Worm (Caenorhabditis elegans) whole organism, young adult: ENCODE results near the gene timm-17B.2.

Experiments
- ama-1 ChIP-seq, 3 experiments: fragments of 150-350 bp in 1 of 3; sonication (generic microtip) in 2 of 3; optimal IDR thresholded peaks; 2 replicates each; lab custom pipeline; 2014 to 2018; ENCODE audit warnings: missing biosample characterization in 2 of 3, missing genetic modification characterization in 2 of 3, missing genetic modification reagents in 2 of 3
- lsy-27 ChIP-seq: sonication (generic microtip); optimal IDR thresholded peaks from 2 replicates; lab custom pipeline; 2017; ENCODE audit warnings: missing genetic modification characterization, mild to moderate bottlenecking, missing compliant biosample characterization, antibody characterized with exemption, missing genotype, borderline replicate concordance; ENCODE audit not compliant: insufficient read depth
- nhr-90 ChIP-seq: sonication (generic microtip); optimal IDR thresholded peaks from 2 replicates; lab custom pipeline; 2016; ENCODE audit warnings: missing genotype, mild to moderate bottlenecking, missing genetic modification characterization, missing compliant biosample characterization

DNA sequence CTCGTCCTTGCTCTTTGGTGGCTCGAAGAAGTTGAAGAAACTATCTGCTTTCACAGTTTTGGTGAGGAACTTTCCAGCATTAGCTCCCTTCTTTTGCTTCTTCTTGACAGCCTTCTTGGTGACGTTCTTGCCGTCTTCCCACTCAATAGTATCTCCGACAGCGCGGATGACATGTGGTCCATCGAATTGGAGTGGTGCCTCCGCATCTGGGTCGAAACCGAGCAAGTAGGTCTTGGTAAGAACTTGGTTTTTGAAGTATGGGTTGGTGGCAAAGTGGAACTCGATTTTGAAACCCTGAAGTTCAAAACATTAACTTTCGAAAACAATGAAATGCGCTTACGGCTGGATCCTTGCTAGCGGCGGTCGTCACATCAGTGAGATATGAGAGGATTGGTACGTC is 18.2 kb upstream of the timm-17B.2 start:
- TF ChIP-seq nhr-90 (no peak), ama-1 (optimal IDR thresholded peaks at IDR 0.05; lab: Kevin White, UChicago) (no peak), ama-1 (GFP tag; optimal IDR thresholded peaks at IDR 0.05; lab: Kevin White, UChicago) (no peak), lsy-27 (tag; lab: Kevin White, UChicago) (no peak)
